Worm (Caenorhabditis elegans) whole organism, late embryonic: ENCODE measurements around the gene sre-27.

Source experiments
- C08G9.2 ChIP-seq: sonication (generic microtip); optimal IDR thresholded peaks from 2 replicates; lab custom pipeline; 2016; ENCODE audit warnings: mild to moderate bottlenecking, missing genetic modification characterization, moderate library complexity, missing compliant biosample characterization
- Y22D7AL.16 ChIP-seq: sonication (generic microtip); optimal IDR thresholded peaks from 2 replicates; lab custom pipeline; 2016; ENCODE audit warnings: missing genetic modification characterization, missing compliant biosample characterization
- ama-1 ChIP-seq: fragments of 150-350 bp; optimal IDR thresholded peaks from 2 replicates; lab custom pipeline; 2014
- ceh-14 ChIP-seq: sonication (generic microtip); optimal IDR thresholded peaks from 2 replicates; lab custom pipeline; 2016; ENCODE audit warnings: missing genotype, missing genetic modification characterization, missing compliant biosample characterization
- ceh-34 ChIP-seq: sonication (generic microtip); optimal IDR thresholded peaks from 2 replicates; lab custom pipeline; 2016; ENCODE audit warnings: mild to moderate bottlenecking, missing genetic modification characterization, missing compliant biosample characterization
- ceh-48 ChIP-seq: sonication (generic microtip); optimal IDR thresholded peaks from 2 replicates; lab custom pipeline; 2016; ENCODE audit warnings: missing genetic modification characterization, inconsistent platforms, missing compliant biosample characterization
- fax-1 ChIP-seq: sonication (generic microtip); optimal IDR thresholded peaks from 2 replicates; lab custom pipeline; 2016; ENCODE audit warnings: missing genotype, missing genetic modification characterization, missing compliant biosample characterization
- fkh-6 ChIP-seq: sonication (generic microtip); optimal IDR thresholded peaks from 2 replicates; lab custom pipeline; 2016; ENCODE audit warnings: missing genetic modification characterization, missing compliant biosample characterization
- rnt-1 ChIP-seq: sonication (generic microtip); optimal IDR thresholded peaks from 2 replicates; lab custom pipeline; 2016; ENCODE audit warnings: missing genetic modification characterization, missing compliant biosample characterization
- tbx-2 ChIP-seq: sonication (generic microtip); optimal IDR thresholded peaks from 2 replicates; lab custom pipeline; 2016; ENCODE audit warnings: missing genetic modification characterization, missing compliant biosample characterization
- unc-42 ChIP-seq: sonication (generic microtip); optimal IDR thresholded peaks from 2 replicates; lab custom pipeline; 2016; ENCODE audit warnings: missing genotype, missing genetic modification characterization, missing compliant biosample characterization
- unc-55 ChIP-seq: sonication (generic microtip); optimal IDR thresholded peaks from 2 replicates; lab custom pipeline; 2017; ENCODE audit warnings: missing biosample characterization, missing genetic modification reagents, missing genetic modification characterization
- unc-86 ChIP-seq: sonication (generic microtip); optimal IDR thresholded peaks from 2 replicates; lab custom pipeline; 2016; ENCODE audit warnings: missing genetic modification characterization, missing compliant biosample characterization

ce11 chrII:12389783-12390182 lies 27.6 kb downstream of the sre-27 start, which contains the start of gene Y57A10B.6:
- no peak for TF ChIP-seq unc-55 (GFP tag; lab: Kevin White, UChicago)
- TF ChIP-seq fax-1 (tag; lab: Kevin White, UChicago): no peak
- no peak for TF ChIP-seq rnt-1 (tag; lab: Kevin White, UChicago)
- no peak for TF ChIP-seq unc-86
- TF ChIP-seq unc-42 (tag; lab: Kevin White, UChicago): no peak
- TF ChIP-seq tbx-2 (tag; lab: Kevin White, UChicago): no peak
- TF ChIP-seq ceh-14 (tag; lab: Kevin White, UChicago): no peak
- no peak for TF ChIP-seq ceh-34 (tag; lab: Kevin White, UChicago)
- TF ChIP-seq C08G9.2 (tag; lab: Kevin White, UChicago): no peak
- no peak for TF ChIP-seq Y22D7AL.16 (tag; lab: Kevin White, UChicago)
- no peak for TF ChIP-seq fkh-6 (tag; lab: Kevin White, UChicago)
- no peak for TF ChIP-seq ceh-48
- no peak for TF ChIP-seq ama-1 (lab: Kevin White, UChicago)
